Worm (Caenorhabditis elegans): ENCODE data around the gene C05D11.1.

C05D11.1 gene

DNA sequence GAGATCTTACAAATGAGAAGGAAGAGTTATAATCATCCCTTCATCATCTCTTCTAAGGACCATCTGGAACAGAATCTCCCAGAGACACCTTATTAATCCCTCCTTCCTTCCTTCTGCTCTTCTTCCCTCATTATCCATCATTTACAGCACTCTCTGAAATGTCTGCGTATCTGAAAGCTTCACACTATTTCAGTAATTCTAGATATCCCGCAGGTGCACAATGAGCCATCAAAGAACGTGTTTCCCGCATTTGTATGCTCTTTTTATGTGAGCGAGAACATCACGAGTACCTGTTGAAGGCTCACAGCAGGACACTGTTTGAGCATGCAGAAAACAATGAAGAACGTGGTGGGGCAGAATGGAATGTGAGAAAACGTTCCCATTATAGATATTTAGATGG, 40.0 kb downstream of the C05D11.1 start:
- TF ChIP-seq ceh-62 (tag; optimal IDR thresholded peaks at IDR 0.05) = no peak
- no peak for TF ChIP-seq ces-1 (GFP tag; optimal IDR thresholded peaks at IDR 0.05)
- no peak for TF ChIP-seq Y105C5A.15 (GFP tag; IDR thresholded peaks at IDR 0.05)
- no peak for TF ChIP-seq lin-15B (tag; optimal IDR thresholded peaks at IDR 0.05)
- TF ChIP-seq lsy-2 (tag; optimal IDR thresholded peaks at IDR 0.05) = no peak
- no peak for TF ChIP-seq nhr-41 (GFP tag; IDR thresholded peaks at IDR 0.05)
- TF ChIP-seq F37D6.2 (tag; optimal IDR thresholded peaks at IDR 0.05) = no peak
- no peak for TF ChIP-seq snpc-1.2 (GFP tag; IDR thresholded peaks at IDR 0.05)

DNA sequence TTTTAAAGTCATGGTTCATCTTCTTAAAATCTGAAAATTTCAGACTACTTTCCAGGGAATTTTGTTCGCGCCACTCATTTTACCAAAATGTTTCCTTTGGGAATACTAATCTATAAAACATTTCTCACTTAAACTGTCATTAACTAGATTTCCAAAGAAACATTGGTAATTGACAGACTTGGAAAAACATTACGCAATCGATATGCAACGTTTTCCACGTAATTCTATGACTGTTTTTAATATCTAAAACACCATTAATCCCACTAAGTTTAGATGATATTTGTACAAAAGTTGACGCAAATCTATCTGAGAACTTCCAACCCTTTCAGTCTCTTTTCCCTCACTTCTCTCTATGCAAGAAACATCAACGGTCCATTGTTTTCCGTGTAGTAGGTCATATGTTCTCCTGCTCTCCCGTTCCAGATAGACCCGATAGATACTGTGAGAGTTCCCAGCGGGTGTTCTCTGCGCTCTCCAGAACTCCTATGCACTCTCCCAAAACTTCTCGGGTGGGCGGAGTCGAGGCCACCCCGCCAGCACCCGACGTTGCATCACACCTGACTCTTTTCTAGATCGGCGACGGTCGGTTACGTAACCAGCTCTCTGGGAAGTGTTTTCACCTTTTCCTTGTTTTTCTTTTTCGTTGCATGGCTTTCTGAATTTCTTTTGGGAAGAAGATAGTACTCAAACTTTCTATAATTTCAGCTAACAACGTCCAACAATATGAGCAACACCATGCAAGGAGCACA, 42.0 kb downstream of the C05D11.1 start, which contains the start of gene zip-8:
zip-8 (plus strand) TSS at position 700 of the 749 bp plus-strand sequence.
- TF ChIP-seq dve-1 (tag; optimal IDR thresholded peaks at IDR 0.05; ENCODE audit: insufficient read depth) = no peak
- TF ChIP-seq aha-1 (tag) = peak; percentile 71
- peak; percentile 66 for TF ChIP-seq set-16 (GFP tag; IDR thresholded peaks at IDR 0.05)

DNA sequence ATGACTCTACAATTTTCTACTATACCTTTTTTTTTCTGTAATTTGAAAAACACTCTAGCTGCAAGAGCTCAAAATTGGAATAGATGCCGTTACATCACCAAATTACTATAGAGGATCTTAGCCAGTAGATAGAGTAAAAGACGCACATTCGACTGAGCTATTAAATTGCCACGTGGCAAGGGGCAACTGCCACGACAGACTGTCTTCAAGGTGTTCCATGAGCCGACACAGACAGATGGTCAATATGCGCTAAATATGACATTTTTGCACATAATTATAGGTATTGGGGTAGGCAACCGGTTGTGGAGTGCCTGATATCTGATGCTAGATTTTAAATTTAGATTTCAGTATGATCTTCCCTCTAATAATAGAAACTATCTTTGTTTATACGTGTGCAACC, 43.0 kb downstream of the C05D11.1 start:
- TF ChIP-seq aha-1 (tag) (peak; percentile 93), R02D3.7 (tag; optimal IDR thresholded peaks at IDR 0.05) (no peak), ctbp-1 (GFP tag; IDR thresholded peaks at IDR 0.05) (no peak), nhr-28 (tag; optimal IDR thresholded peaks at IDR 0.05) (no peak)

DNA sequence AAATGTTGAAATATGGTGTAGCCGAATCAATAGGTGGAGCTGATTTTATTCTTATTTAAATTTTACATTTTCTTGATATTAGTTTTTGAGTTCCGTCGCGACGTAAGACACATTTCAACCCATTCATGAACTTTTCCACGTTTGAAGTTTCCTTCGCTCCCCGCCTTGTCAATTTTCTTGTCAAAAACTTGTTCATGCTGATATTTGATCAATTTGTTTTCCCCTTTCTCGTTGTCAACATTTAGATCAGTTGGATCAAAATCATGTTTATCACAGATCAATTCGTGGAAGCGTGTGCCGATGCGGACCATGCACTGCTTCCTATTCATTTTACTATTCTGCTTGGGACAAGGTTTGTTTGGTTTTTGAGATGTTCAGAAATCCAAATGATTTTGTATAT, 46.5 kb downstream of the C05D11.1 start, which contains the start of gene chtb-2:
chtb-2 (plus strand) TSS at position 301 of the 400 bp plus-strand sequence.
- no peak for TF ChIP-seq nhr-102 (tag; optimal IDR thresholded peaks at IDR 0.05)
- no peak for TF ChIP-seq nhr-11 (tag; optimal IDR thresholded peaks at IDR 0.05)
- no peak for TF ChIP-seq lir-3 (tag; optimal IDR thresholded peaks at IDR 0.05)
- no peak for TF ChIP-seq ceh-32 (tag; optimal IDR thresholded peaks at IDR 0.05; ENCODE audit: poor library complexity)
- TF ChIP-seq tag-97 (GFP tag; IDR thresholded peaks at IDR 0.05) = no peak
- TF ChIP-seq rbr-2 (tag; optimal IDR thresholded peaks at IDR 0.05) = no peak
- TF ChIP-seq nhr-48 (tag; optimal IDR thresholded peaks at IDR 0.05) = no peak
- TF ChIP-seq lin-38 (GFP tag; IDR thresholded peaks at IDR 0.05) = no peak
- no peak for TF ChIP-seq arid-1 (GFP tag; conservative IDR thresholded peaks at IDR 0.05)
- no peak for TF ChIP-seq lsy-2 (tag; optimal IDR thresholded peaks at IDR 0.05)
- TF ChIP-seq dve-1 (tag; optimal IDR thresholded peaks at IDR 0.05; ENCODE audit: insufficient read depth) = no peak
- no peak for TF ChIP-seq zfp-2 (tag; optimal IDR thresholded peaks at IDR 0.05)
- TF ChIP-seq ctbp-1 (GFP tag; IDR thresholded peaks at IDR 0.05) = no peak
- no peak for TF ChIP-seq ceh-62 (tag; optimal IDR thresholded peaks at IDR 0.05)
- TF ChIP-seq daf-19 (GFP tag; conservative IDR thresholded peaks at IDR 0.05) = no peak
- no peak for TF ChIP-seq F10B5.3 (tag; optimal IDR thresholded peaks at IDR 0.05)

DNA sequence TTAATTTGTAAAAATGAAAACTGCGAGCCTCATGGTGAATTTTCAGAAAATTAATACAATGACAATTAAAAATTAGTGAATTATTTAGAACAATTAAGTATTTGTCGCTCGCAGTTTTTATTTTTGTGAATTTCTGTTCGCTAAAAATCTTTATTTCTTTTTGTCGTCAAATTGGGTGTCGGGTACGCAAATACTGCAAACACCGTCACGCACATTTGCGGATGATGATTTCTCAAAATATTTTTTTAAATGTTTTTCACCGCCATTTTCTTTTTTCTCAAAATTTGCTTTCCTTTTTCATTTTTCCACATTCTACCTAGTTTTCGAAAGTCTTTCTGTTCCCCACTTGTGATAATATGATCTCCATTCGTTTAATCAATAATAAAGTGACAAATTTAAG, 52.5 kb downstream of the C05D11.1 start:
- TF ChIP-seq dpl-1 (GFP tag; optimal IDR thresholded peaks at IDR 0.05) (peak; percentile 63), ZK337.2 (GFP tag; IDR thresholded peaks at IDR 0.05) (no peak), rbr-2 (tag; optimal IDR thresholded peaks at IDR 0.05) (peak; percentile 24)

DNA sequence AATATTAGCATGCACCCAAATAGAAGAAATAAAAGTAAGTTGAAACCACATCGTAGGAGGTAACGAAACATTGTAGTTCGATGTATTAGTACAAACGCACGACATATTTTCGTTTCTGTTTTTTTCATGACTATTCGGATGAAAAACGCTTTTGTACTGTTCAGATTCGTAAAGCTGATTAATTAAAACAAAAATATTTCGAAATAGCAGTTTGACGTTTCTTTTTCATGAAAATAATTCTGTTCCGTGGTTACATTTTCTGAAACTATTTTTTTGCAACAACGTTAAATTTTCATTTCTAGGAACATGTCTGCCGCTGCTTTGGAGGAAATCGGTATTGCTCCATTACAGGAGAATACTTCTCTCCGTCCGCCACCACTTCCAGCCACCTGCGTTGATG, 53.1 kb downstream of the C05D11.1 start, which contains the start of gene rpt-3:
rpt-3 (plus strand) TSS at position 301 of the 400 bp plus-strand sequence.
- TF ChIP-seq Y48G9A.11 (GFP tag; IDR thresholded peaks at IDR 0.05) = 0 out of 2 replicates have a peak, but pooled peaks have one; percentile 11
- peak; percentile 29; the same call in 1 of the 2 replicates for TF ChIP-seq pha-4 (GFP tag; IDR thresholded peaks at IDR 0.05)
- TF ChIP-seq pha-4 (tag; optimal IDR thresholded peaks at IDR 0.05) = no peak
- no peak for TF ChIP-seq tag-97 (GFP tag; IDR thresholded peaks at IDR 0.05)
- TF ChIP-seq mep-1 (tag; optimal IDR thresholded peaks at IDR 0.05) = no peak

All from whole organism, L4 larva.